Worm (Caenorhabditis elegans) whole organism, L4/young adult: ENCODE measurements around the gene ivph-3.

Experiments
- W03F9.2 ChIP-seq: fragments of 150-350 bp; optimal IDR thresholded peaks from 2 replicates; lab custom pipeline; 2014; ENCODE audit warnings: missing biosample characterization, missing genetic modification characterization
- him-1 ChIP-seq: sonication (generic microtip); optimal IDR thresholded peaks from 2 replicates; lab custom pipeline; 2016; ENCODE audit warnings: missing genotype, missing genetic modification reagents, missing genetic modification characterization, missing compliant biosample characterization

ce11 chrIV:3046009-3046408 lies 7.5 kb upstream of the ivph-3 start:
- TF ChIP-seq him-1 (no peak), W03F9.2 (tag; lab: Kevin White, UChicago) (no peak)
